Worm (Caenorhabditis elegans) whole organism, early embryonic: Measurements from ENCODE around the gene F59B2.14.

Experiments used
- B0310.2 ChIP-seq: sonication (generic microtip); optimal IDR thresholded peaks from 2 replicates; lab custom pipeline; 2016; ENCODE audit warnings: mild to moderate bottlenecking, missing genetic modification characterization, missing compliant biosample characterization
- F13C5.2 ChIP-seq: sonication (generic microtip); optimal IDR thresholded peaks from 2 replicates; lab custom pipeline; 2017; ENCODE audit warnings: mild to moderate bottlenecking, missing genetic modification characterization, inconsistent platforms, missing compliant biosample characterization
- aly-1 ChIP-seq: sonication (generic microtip); optimal IDR thresholded peaks from 2 replicates; lab custom pipeline; 2016; ENCODE audit warnings: missing genetic modification characterization, missing compliant biosample characterization
- ama-1 ChIP-seq: fragments of 150-350 bp; optimal IDR thresholded peaks from 2 replicates; lab custom pipeline; 2014
- ceh-13 ChIP-seq: fragments of 200-800 bp; sonication (Bioruptor generic); optimal IDR thresholded peaks from 2 replicates; lab custom pipeline; 2018; ENCODE audit warnings: mild to moderate bottlenecking, missing genetic modification characterization, missing compliant biosample characterization
- ceh-36 ChIP-seq: sonication (generic microtip); optimal IDR thresholded peaks from 2 replicates; lab custom pipeline; 2016; ENCODE audit warnings: missing genetic modification characterization, inconsistent platforms, missing compliant biosample characterization
- ets-7 ChIP-seq: sonication (generic microtip); optimal IDR thresholded peaks from 2 replicates; lab custom pipeline; 2016; ENCODE audit warnings: missing genotype, missing genetic modification characterization, missing compliant biosample characterization
- flt-1 ChIP-seq: fragments of 200-800 bp; sonication (Bioruptor generic); IDR thresholded peaks from 2 replicates; pipeline ENCODE4 v1.3.6; 2022; ENCODE audit warnings: missing genetic modification characterization, missing compliant biosample characterization
- hmbx-1 ChIP-seq: sonication (generic microtip); optimal IDR thresholded peaks from 2 replicates; lab custom pipeline; 2016; ENCODE audit warnings: mild to moderate bottlenecking, missing genetic modification characterization, missing compliant biosample characterization
- hmg-4 ChIP-seq: fragments of 200-800 bp; sonication (Bioruptor generic); optimal IDR thresholded peaks from 2 replicates; lab custom pipeline; 2018; ENCODE audit warnings: mild to moderate bottlenecking, missing genetic modification characterization, missing compliant biosample characterization
- hnd-1 ChIP-seq: sonication (generic microtip); optimal IDR thresholded peaks from 2 replicates; lab custom pipeline; 2016; ENCODE audit warnings: missing genetic modification characterization, missing compliant biosample characterization
- pes-1 ChIP-seq: fragments of 200-800 bp; sonication (Bioruptor generic); IDR thresholded peaks from 2 replicates; pipeline ENCODE4 v1.3.6; 2022; ENCODE audit warnings: missing genetic modification reagents, missing genetic modification characterization, missing compliant biosample characterization
- scrt-1 ChIP-seq: fragments of 200-800 bp; sonication (Bioruptor generic); IDR thresholded peaks from 2 replicates; pipeline ENCODE4 v1.3.6; 2022; ENCODE audit warnings: missing genetic modification characterization, missing compliant biosample characterization
- sea-1 ChIP-seq: fragments of 200-800 bp; sonication (Bioruptor generic); conservative IDR thresholded peaks from 2 replicates; pipeline ENCODE4 v1.3.6; 2022; ENCODE audit warnings: missing genetic modification characterization, missing compliant biosample characterization
- tbx-11 ChIP-seq: fragments of 200-800 bp; sonication (Bioruptor generic); IDR thresholded peaks from 2 replicates; pipeline ENCODE4 v1.3.6; 2022; ENCODE audit warnings: missing genetic modification characterization, missing compliant biosample characterization
- tbx-37 ChIP-seq: fragments of 200-800 bp; sonication (Bioruptor generic); conservative IDR thresholded peaks from 2 replicates; pipeline ENCODE4 v1.3.6; 2022; ENCODE audit warnings: missing genetic modification reagents, missing genetic modification characterization, missing compliant biosample characterization
- tra-4 ChIP-seq: sonication (generic microtip); optimal IDR thresholded peaks from 2 replicates; lab custom pipeline; 2017; ENCODE audit warnings: missing genetic modification characterization, missing compliant biosample characterization

The F59B2.14 gene

DNA sequence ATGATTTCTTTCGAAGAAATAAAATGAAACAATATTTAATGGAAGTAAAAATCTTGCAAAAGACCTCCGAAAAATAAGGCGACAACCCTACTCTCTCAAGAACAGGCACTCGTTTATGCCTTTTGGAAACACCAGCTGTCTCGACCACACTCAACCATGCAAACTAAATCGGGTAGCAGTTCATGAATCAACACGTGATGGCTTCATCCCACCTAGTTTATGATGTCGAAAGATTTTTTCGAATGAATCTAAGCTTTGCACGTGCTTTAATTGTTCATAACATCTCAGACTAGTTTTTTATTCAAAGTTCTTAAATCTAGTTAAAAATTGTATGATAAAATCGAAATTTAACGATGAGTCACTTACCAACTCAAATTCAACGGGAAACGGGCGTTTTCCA is 30.8 kb upstream of the F59B2.14 start:
- no peak for TF ChIP-seq scrt-1
- TF ChIP-seq flt-1 (GFP tag; lab: Robert Waterston, UW): no peak
- TF ChIP-seq hmbx-1 (tag; lab: Kevin White, UChicago): no peak
- 0 out of 2 replicates have a peak, but pooled peaks have one; percentile 37 for TF ChIP-seq pes-1
- no peak for TF ChIP-seq ceh-36 (tag; lab: Kevin White, UChicago)
- no peak for TF ChIP-seq ets-7 (tag; lab: Kevin White, UChicago)
- TF ChIP-seq ama-1: no peak

DNA sequence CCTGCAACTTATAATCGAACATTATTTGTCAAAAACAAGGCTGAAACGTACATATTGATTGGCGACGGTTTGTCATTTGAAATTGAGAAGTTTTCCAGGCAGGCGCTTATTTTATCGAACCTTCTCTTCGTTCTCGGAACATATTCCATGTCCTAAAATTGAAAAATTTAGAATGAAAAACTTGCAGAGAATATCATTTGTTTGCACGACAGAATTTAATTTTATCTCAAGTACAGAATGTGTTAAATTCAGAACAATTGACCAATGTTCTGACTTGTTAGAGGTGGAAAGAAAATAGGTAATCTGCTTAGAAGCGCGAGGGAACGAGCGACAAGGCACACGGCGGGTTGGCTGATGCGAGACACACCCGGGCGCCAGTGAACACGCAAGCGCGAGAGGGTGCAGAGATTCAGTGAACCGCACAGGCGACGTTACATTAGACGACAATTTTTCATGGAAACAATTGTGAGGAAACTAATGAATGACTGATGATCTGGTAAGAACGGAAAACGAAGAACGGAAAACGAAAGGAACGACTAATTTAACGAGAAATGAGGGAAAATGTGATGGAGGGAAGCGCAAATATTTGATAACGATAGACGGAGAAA is 30.0 kb upstream of the F59B2.14 start:
- TF ChIP-seq scrt-1 (0 out of 2 replicates have a peak, but pooled peaks have one; percentile 59), sea-1 (GFP tag; lab: Robert Waterston, UW) (peak; percentile 33; the same call in 1 of the 2 replicates), ceh-13 (GFP tag; lab: Kevin White, UChicago) (no peak)

DNA sequence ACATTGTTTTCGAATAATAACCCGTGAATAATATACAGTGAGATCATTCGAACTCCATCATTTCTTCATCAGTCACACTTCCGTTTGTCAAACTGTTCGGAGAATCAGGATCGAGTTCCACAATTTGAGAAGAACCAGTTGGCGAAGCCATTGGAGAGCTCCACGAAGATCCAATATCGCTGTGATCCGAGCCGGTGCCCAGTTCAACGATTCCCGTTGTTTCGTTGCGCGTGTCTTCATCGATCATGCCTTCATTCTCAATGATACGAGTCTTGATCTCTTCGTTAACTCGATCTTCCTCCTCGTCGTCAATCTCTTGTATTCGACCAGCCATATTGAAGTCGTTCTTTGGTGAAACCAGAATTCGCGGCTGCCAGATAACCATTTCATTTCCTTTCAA is 29.3 kb upstream of the F59B2.14 start:
- no peak for TF ChIP-seq ceh-36 (tag; lab: Kevin White, UChicago)
- no peak for TF ChIP-seq scrt-1
- TF ChIP-seq pes-1: no peak
- no peak for TF ChIP-seq hnd-1 (tag; lab: Kevin White, UChicago)
- TF ChIP-seq hmbx-1 (tag; lab: Kevin White, UChicago): no peak
- TF ChIP-seq aly-1 (tag; lab: Kevin White, UChicago): no peak
- no peak for TF ChIP-seq sea-1 (GFP tag; lab: Robert Waterston, UW)
- no peak for TF ChIP-seq ceh-13 (GFP tag; lab: Kevin White, UChicago)
- TF ChIP-seq B0310.2 (tag; lab: Kevin White, UChicago): no peak
- no peak for TF ChIP-seq flt-1 (GFP tag; lab: Robert Waterston, UW)
- TF ChIP-seq tbx-37 (GFP tag; lab: Robert Waterston, UW): no peak
- TF ChIP-seq tbx-11 (GFP tag; lab: Robert Waterston, UW): no peak
- no peak for TF ChIP-seq ets-7 (tag; lab: Kevin White, UChicago)

DNA sequence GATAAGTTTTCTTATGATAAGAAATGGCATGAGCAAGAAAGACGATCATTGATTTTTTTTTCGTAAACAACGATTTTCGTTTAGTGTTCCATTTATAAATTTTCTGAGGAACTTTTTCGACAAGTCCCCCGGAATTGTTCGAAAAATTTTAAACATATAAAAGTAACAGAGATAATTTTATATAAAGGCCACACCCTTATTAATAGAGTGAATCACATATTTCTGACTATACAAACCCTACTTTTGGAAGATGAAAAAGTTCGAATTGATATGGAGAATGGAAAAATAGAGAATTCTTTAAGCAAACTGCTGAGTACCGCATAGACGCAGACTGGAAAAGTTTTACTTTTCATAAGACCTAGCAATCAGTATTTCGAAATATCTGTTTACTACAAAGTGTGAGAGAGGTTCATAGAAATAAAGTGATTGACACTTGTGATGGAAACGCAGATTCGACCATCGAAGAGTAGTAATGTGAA is 28.7 kb upstream of the F59B2.14 start:
- TF ChIP-seq ceh-13 (GFP tag; lab: Kevin White, UChicago) (no peak), pes-1 (no peak), ets-7 (tag; lab: Kevin White, UChicago) (no peak), B0310.2 (tag; lab: Kevin White, UChicago) (no peak), sea-1 (GFP tag; lab: Robert Waterston, UW) (peak; percentile 47; the same call in 1 of the 2 replicates), hnd-1 (tag; lab: Kevin White, UChicago) (peak; percentile 61), F13C5.2 (tag; lab: Kevin White, UChicago) (no peak), ceh-36 (tag; lab: Kevin White, UChicago) (peak; percentile 3), tbx-11 (GFP tag; lab: Robert Waterston, UW) (no peak), flt-1 (GFP tag; lab: Robert Waterston, UW) (no peak), hmg-4 (GFP tag; lab: Kevin White, UChicago) (no peak), tra-4 (no peak)

DNA sequence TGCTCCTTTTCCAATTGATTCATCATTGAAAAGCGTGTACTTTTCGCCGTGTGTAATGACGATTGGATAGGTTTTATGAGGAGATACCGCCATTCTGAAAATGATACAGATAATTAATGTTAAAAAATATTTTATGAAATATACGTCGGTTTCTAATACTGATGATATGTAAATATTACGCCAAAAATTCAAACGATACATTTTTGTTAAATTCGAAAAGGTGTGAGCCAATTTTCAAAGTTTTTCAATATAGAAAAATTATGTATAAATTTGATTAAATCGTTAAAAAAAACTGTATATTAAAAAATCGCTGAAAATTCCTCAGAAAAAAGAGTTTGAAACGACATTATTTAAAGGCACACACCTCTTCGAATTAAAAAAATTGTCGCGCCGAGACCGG is 28.2 kb upstream of the F59B2.14 start, which contains the start of gene ikke-1:
ikke-1 (minus strand) TSS at position 101 of the 400 bp plus-strand sequence.
- TF ChIP-seq ceh-36 (tag; lab: Kevin White, UChicago) (no peak), tbx-37 (GFP tag; lab: Robert Waterston, UW) (no peak), scrt-1 (no peak), sea-1 (GFP tag; lab: Robert Waterston, UW) (no peak), flt-1 (GFP tag; lab: Robert Waterston, UW) (no peak), ets-7 (tag; lab: Kevin White, UChicago) (no peak), hnd-1 (tag; lab: Kevin White, UChicago) (no peak), tbx-11 (GFP tag; lab: Robert Waterston, UW) (no peak)

DNA sequence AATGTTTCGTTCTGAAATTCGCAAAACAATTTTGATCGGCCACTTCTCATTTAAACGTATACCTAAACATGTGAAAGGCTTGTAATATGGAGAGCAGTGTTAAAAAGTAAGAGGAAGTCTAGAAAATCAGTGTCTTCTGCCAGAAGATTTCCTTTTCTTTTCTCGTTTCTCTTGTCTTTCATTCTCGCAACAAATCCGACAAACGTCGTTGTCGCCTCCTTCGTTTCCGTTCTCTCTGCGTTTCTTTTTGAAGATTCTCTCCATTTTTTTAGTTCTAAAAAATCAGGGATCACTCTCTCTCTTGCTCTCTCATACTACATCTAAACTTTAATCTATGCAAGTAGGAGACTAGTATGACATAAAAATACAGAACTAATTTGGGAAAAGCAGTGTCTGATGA is 24.8 kb upstream of the F59B2.14 start:
- TF ChIP-seq aly-1 (tag; lab: Kevin White, UChicago) (no peak), pes-1 (no peak), flt-1 (GFP tag; lab: Robert Waterston, UW) (no peak)

DNA sequence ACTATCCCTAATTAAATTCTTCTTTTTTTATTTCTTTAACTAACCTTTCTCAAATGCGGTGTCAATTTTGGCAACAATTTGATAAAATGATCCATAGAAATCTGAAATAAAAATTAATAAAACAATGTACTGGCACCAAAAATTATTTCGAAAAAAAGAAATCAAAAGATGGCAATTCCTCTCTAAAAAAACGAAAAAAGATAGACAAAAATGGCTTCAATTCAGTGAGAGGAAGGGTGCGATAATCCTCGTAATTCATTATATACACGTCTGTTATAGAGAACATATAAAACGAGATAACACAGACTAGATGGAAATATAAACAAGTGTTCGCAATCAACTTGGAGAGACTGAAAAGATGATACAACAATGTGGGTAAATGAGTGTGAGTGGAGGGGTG is 23.4 kb upstream of the F59B2.14 start, which contains the start of gene R107.2:
R107.2 (minus strand) TSS at position 101 of the 400 bp plus-strand sequence.
- TF ChIP-seq tbx-11 (GFP tag; lab: Robert Waterston, UW): no peak
- no peak for TF ChIP-seq aly-1 (tag; lab: Kevin White, UChicago)
- no peak for TF ChIP-seq sea-1 (GFP tag; lab: Robert Waterston, UW)
- TF ChIP-seq hmg-4 (GFP tag; lab: Kevin White, UChicago): no peak
- TF ChIP-seq tra-4: no peak
- TF ChIP-seq hmbx-1 (tag; lab: Kevin White, UChicago): no peak
- TF ChIP-seq tbx-37 (GFP tag; lab: Robert Waterston, UW): no peak
- TF ChIP-seq ets-7 (tag; lab: Kevin White, UChicago): no peak
- TF ChIP-seq ceh-36 (tag; lab: Kevin White, UChicago): no peak
- no peak for TF ChIP-seq hnd-1 (tag; lab: Kevin White, UChicago)
- no peak for TF ChIP-seq B0310.2 (tag; lab: Kevin White, UChicago)
- TF ChIP-seq ceh-13 (GFP tag; lab: Kevin White, UChicago): no peak
- TF ChIP-seq scrt-1: no peak

DNA sequence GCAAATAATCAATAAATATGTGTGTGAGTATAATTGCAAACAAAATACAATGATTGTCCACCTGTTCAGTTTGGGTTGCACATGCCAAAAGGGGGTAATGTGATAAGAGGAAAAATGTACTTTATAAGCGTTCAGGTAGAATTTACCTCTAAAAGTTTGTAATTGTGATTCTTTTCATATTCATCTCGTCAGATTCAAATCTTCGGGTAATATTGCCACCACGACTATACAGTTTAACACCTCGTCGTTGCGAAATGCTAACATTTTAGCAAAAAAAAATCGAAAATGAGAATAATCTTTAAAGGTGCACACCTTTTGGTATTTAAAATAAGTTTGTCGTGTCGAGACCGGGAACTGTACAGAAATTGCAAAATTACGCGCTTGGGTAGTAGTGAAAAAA is 20.8 kb upstream of the F59B2.14 start, which contains the start of gene nac-2:
nac-2 (minus strand) TSS at position 101 of the 400 bp plus-strand sequence.
- TF ChIP-seq F13C5.2 (tag; lab: Kevin White, UChicago) (no peak), aly-1 (tag; lab: Kevin White, UChicago) (no peak), tra-4 (no peak), hmbx-1 (tag; lab: Kevin White, UChicago) (no peak), scrt-1 (no peak), hmg-4 (GFP tag; lab: Kevin White, UChicago) (no peak), B0310.2 (tag; lab: Kevin White, UChicago) (no peak), sea-1 (GFP tag; lab: Robert Waterston, UW) (no peak), ceh-13 (GFP tag; lab: Kevin White, UChicago) (no peak), tbx-37 (GFP tag; lab: Robert Waterston, UW) (no peak), pes-1 (no peak), hnd-1 (tag; lab: Kevin White, UChicago) (no peak), ceh-36 (tag; lab: Kevin White, UChicago) (no peak), ama-1 (no peak), tbx-11 (GFP tag; lab: Robert Waterston, UW) (no peak), flt-1 (GFP tag; lab: Robert Waterston, UW) (no peak)
